Fruit fly (Drosophila melanogaster) whole organism, wandering third instar larva: Measurements from ENCODE around the gene Grx1.

Experiments
- Dfd ChIP-seq: fragments of >200 bp; optimal IDR thresholded peaks from 2 replicates; lab custom pipeline; 2017; ENCODE audit warnings: missing biosample characterization, missing genetic modification characterization
- OdsH ChIP-seq: fragments of 200-800 bp; sonication (Bioruptor generic); optimal IDR thresholded peaks from 2 replicates; lab custom pipeline; 2016; ENCODE audit warnings: missing biosample characterization, mild to moderate bottlenecking, missing genetic modification characterization
- dmrt93B ChIP-seq: fragments of 200-800 bp; sonication (Bioruptor generic); optimal IDR thresholded peaks from 2 replicates; lab custom pipeline; 2018; ENCODE audit warnings: missing biosample characterization, mild to moderate bottlenecking, missing genetic modification characterization
- fru ChIP-seq: fragments of 200-800 bp; sonication (Bioruptor generic); optimal IDR thresholded peaks from 3 replicates; lab custom pipeline; 2016; ENCODE audit warnings: missing biosample characterization, mild to moderate bottlenecking, missing genetic modification characterization
- h ChIP-seq: fragments of 200-800 bp; sonication (Bioruptor generic); optimal IDR thresholded peaks from 3 replicates; lab custom pipeline; 2016; ENCODE audit warnings: missing biosample characterization, mild to moderate bottlenecking, missing genetic modification characterization
- pan ChIP-seq: fragments of >200 bp; optimal IDR thresholded peaks from 2 replicates; lab custom pipeline; 2017

dm6 chr3L:18841269-18841668, 27.8 kb upstream of the Grx1 start:
- TF ChIP-seq pan (lab: Kevin White, UChicago), result no peak
- no peak for TF ChIP-seq Dfd (GFP tag; lab: Kevin White, UChicago)
- TF ChIP-seq fru (GFP tag; lab: Kevin White, UChicago), result no peak
- no peak for TF ChIP-seq OdsH (GFP tag; lab: Kevin White, UChicago)
- no peak for TF ChIP-seq dmrt93B (GFP tag; lab: Kevin White, UChicago)
- TF ChIP-seq h (GFP tag; lab: Kevin White, UChicago), result no peak
